Fruit fly (Drosophila melanogaster): Measurements from ENCODE around the gene Zcchc7.

Zcchc7 gene

dm6 chr3L:16853533-16854386, 8.6 kb downstream of the Zcchc7 start, which contains the start of gene sina (continued):
- TF ChIP-seq Scr (GFP tag; IDR thresholded peaks at IDR 0.05; ENCODE audit: partially characterized antibody): peak; percentile 75
- TF ChIP-seq Poxn (GFP tag; IDR thresholded peaks at IDR 0.05): no peak
- TF ChIP-seq usp (GFP tag; optimal IDR thresholded peaks at IDR 0.05): no peak
- no peak for TF ChIP-seq ERR (GFP tag; optimal IDR thresholded peaks at IDR 0.05)
- no peak for TF ChIP-seq fd102C (GFP tag; optimal IDR thresholded peaks at IDR 0.05)
- TF ChIP-seq ATbp (GFP tag; optimal IDR thresholded peaks at IDR 0.05): no peak
- peak; percentile 77 for TF ChIP-seq Dll (GFP tag; IDR thresholded peaks at IDR 0.05; ENCODE audit: partially characterized antibody)
- peak; percentile 91 for TF ChIP-seq Med (GFP tag)
- TF ChIP-seq nom (GFP tag; optimal IDR thresholded peaks at IDR 0.05): peak; percentile 8
- TF ChIP-seq gcm2 (GFP tag; optimal IDR thresholded peaks at IDR 0.05): no peak
- no peak for TF ChIP-seq CG4707 (GFP tag; optimal IDR thresholded peaks at IDR 0.05)
- peak; percentile 99 for TF ChIP-seq CG11560 (tag; IDR thresholded peaks at IDR 0.05)
- TF ChIP-seq bbx (GFP tag; IDR thresholded peaks at IDR 0.05; ENCODE audit: partially characterized antibody): peak; percentile 90
- TF ChIP-seq insv (GFP tag; optimal IDR thresholded peaks at IDR 0.05): peak in 1 of 2 experiments; percentile 20
- no peak for TF ChIP-seq Hmx (GFP tag; optimal IDR thresholded peaks at IDR 0.05)
- TF ChIP-seq CG17912 (GFP tag; optimal IDR thresholded peaks at IDR 0.05): no peak
- no peak for TF ChIP-seq p53 (GFP tag; optimal IDR thresholded peaks at IDR 0.05)
- TF ChIP-seq odd (GFP tag; optimal IDR thresholded peaks at IDR 0.05): no peak
- TF ChIP-seq CG13624 (GFP tag; optimal IDR thresholded peaks at IDR 0.05): peak; percentile 20
- no peak for TF ChIP-seq kni (GFP tag; optimal IDR thresholded peaks at IDR 0.05)
- no peak for TF ChIP-seq gsb (GFP tag; IDR thresholded peaks at IDR 0.05)
- no peak for TF ChIP-seq CG12219 (GFP tag; optimal IDR thresholded peaks at IDR 0.05)
- TF ChIP-seq sima (GFP tag; optimal IDR thresholded peaks at IDR 0.05): no peak
- TF ChIP-seq CG10209 (GFP tag; optimal IDR thresholded peaks at IDR 0.05): no peak
- TF ChIP-seq emc (GFP tag; optimal IDR thresholded peaks at IDR 0.05): no peak
- TF ChIP-seq CG4820 (GFP tag; optimal IDR thresholded peaks at IDR 0.05): peak; percentile 7
- TF ChIP-seq zfh1 (GFP tag; IDR thresholded peaks at IDR 0.05): no peak
- no peak for TF ChIP-seq CG6854 (GFP tag; optimal IDR thresholded peaks at IDR 0.05)
- no peak for TF ChIP-seq Sox102F (GFP tag; optimal IDR thresholded peaks at IDR 0.05)
- peak; percentile 44 for TF ChIP-seq B-H2 (GFP tag; optimal IDR thresholded peaks at IDR 0.05)
- TF ChIP-seq CG11504 (tag; optimal IDR thresholded peaks at IDR 0.05): no peak
- TF ChIP-seq CG6689 (GFP tag; IDR thresholded peaks at IDR 0.05): no peak
- peak; percentile 25; the same call in 1 of the 2 replicates for TF ChIP-seq CG2129 (GFP tag; IDR thresholded peaks at IDR 0.05; ENCODE audit: partially characterized antibody)
- no peak for TF ChIP-seq CG9727 (GFP tag; optimal IDR thresholded peaks at IDR 0.05)
- no peak for TF ChIP-seq CG4854 (GFP tag; optimal IDR thresholded peaks at IDR 0.05)
- no peak for TF ChIP-seq cas (GFP tag; IDR thresholded peaks at IDR 0.05)
- TF ChIP-seq mld (GFP tag; IDR thresholded peaks at IDR 0.05; ENCODE audit: partially characterized antibody): peak; percentile 68; the same call in 2 of the 3 replicates
- TF ChIP-seq cato (GFP tag; optimal IDR thresholded peaks at IDR 0.05; ENCODE audit: borderline replicate concordance): no peak
- TF ChIP-seq kah (GFP tag; optimal IDR thresholded peaks at IDR 0.05): peak; percentile 87
- TF ChIP-seq Abd-B (GFP tag; optimal IDR thresholded peaks at IDR 0.05): peak; percentile 58
- no peak for TF ChIP-seq ewg (GFP tag; optimal IDR thresholded peaks at IDR 0.05)
- no peak for TF ChIP-seq stc (GFP tag; IDR thresholded peaks at IDR 0.05)
- TF ChIP-seq mirr (GFP tag; optimal IDR thresholded peaks at IDR 0.05): no peak
- TF ChIP-seq al (GFP tag; IDR thresholded peaks at IDR 0.05): no peak
- no peak for TF ChIP-seq Bteb2 (GFP tag; optimal IDR thresholded peaks at IDR 0.05)
- TF ChIP-seq CG6654 (GFP tag; optimal IDR thresholded peaks at IDR 0.05): no peak
- peak; percentile 43 for TF ChIP-seq CG7839 (tag; optimal IDR thresholded peaks at IDR 0.05)
- TF ChIP-seq CG8478 (optimal IDR thresholded peaks at IDR 0.05): no peak
- no peak for TF ChIP-seq Nf-YA (GFP tag; IDR thresholded peaks at IDR 0.05)

All from whole organism, embryonic.